Worm (Caenorhabditis elegans): ENCODE results near the gene K06H6.5.

- TF ChIP-seq sptf-1 (tag; optimal IDR thresholded peaks at IDR 0.05) (no peak), nhr-76 (tag; optimal IDR thresholded peaks at IDR 0.05) (no peak), pha-4 (tag; optimal IDR thresholded peaks at IDR 0.05) (no peak), tbx-8 (GFP tag; optimal IDR thresholded peaks at IDR 0.05) (no peak), lin-13 (tag; optimal IDR thresholded peaks at IDR 0.05) (no peak), ceh-83 (GFP tag; optimal IDR thresholded peaks at IDR 0.05) (no peak), unc-62 (GFP tag; optimal IDR thresholded peaks at IDR 0.05) (no peak)
Measured at ce11 chrV:553067-553466, 23.1 kb upstream of the K06H6.5 start, which contains the start of gene C14C6.8.
